Fruit fly (Drosophila melanogaster): Measurements from ENCODE around the gene CG34039.

Gene CG34039

DNA sequence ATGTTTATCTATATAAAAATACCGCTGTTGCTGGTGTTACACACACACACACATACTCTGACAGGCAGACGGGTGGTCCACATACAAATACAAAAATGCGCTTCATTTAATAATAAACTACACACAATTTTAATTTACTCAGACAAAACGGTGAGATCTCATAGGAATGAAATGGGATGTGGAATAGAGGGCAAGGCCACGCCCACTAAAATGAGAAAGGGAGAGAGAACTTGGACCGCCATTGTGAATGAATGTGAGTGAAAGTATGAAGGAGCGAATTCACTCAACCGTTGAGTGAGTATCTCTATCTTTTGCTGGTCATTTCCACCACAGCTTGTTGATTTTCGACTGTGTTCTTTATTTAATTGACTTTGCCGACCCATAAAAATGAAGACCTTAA is 40.8 kb downstream of the CG34039 start:
- TF ChIP-seq CG17801 (GFP tag; optimal IDR thresholded peaks at IDR 0.05; ENCODE audit: partially characterized antibody), result no peak

DNA sequence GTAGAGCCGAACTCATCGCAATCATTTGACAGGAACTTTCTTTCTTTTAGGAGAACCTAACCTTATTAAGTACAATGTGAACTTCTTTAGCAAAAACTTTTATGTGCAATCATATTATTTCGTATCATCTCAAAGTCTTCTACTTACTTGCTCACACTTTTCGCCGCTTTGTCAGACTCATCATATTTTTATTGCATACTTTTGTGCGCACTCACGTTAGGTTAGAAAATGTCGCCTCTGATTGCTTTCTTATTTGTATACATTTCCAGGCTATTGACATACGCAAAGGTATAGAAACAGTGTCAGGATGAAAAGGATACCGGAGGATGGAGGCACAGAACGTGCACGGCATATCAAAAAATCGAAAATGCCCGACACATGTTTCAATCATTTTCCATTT is 43.4 kb downstream of the CG34039 start:
- TF ChIP-seq CG17801 (GFP tag; optimal IDR thresholded peaks at IDR 0.05; ENCODE audit: partially characterized antibody), result no peak

dm6 chr3L:14605291-14605690 is 45.5 kb downstream of the CG34039 start:
- TF ChIP-seq CG17801 (GFP tag; optimal IDR thresholded peaks at IDR 0.05; ENCODE audit: partially characterized antibody), result no peak

dm6 chr3L:14607620-14608019 is 47.8 kb downstream of the CG34039 start:
- TF ChIP-seq CG17801 (GFP tag; optimal IDR thresholded peaks at IDR 0.05; ENCODE audit: partially characterized antibody), result no peak

DNA sequence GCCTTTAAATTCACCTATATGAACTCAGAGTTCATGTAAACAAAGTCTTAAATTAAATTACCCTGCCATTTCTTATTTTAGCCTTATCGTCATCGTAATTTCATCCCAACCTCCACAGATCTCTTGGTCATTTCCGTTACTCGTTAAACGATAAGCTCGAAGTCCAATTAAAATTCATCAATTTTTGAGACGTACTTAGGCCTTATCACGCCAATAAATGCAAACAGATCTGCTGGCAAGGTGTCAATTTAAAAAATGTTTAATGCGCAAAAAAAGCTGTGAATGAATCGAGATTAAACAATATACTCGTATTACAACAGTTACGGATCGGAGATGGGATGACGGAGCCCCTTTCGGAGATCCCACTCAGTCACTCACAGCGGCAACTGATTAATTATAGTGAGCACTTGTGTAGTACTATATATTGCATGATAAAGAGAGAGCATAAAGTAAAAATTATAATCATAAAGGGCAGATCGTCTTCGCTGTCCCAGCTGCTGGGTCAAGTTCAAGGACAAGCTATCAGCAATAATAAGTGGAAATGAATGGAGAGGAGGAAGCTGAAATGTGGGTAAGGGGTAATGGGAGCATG is 49.4 kb downstream of the CG34039 start:
- no peak for TF ChIP-seq CG17801 (GFP tag; optimal IDR thresholded peaks at IDR 0.05; ENCODE audit: partially characterized antibody)

dm6 chr3L:14610458-14610857 is 50.7 kb downstream of the CG34039 start:
- TF ChIP-seq CG17801 (GFP tag; optimal IDR thresholded peaks at IDR 0.05; ENCODE audit: partially characterized antibody), result no peak

dm6 chr3L:14611406-14612335 is 51.9 kb downstream of the CG34039 start:
- TF ChIP-seq CG17801 (GFP tag; optimal IDR thresholded peaks at IDR 0.05; ENCODE audit: partially characterized antibody), result no peak

All from ovary, adult (tissue).